Worm (Caenorhabditis elegans): ENCODE results near the gene K07E8.6.

- no peak for TF ChIP-seq ceh-13 (GFP tag; optimal IDR thresholded peaks at IDR 0.05)
- no peak for TF ChIP-seq flt-1 (GFP tag; IDR thresholded peaks at IDR 0.05)
- TF ChIP-seq tra-4 (tag; optimal IDR thresholded peaks at IDR 0.05), result no peak
- no peak for TF ChIP-seq hmg-4 (GFP tag; optimal IDR thresholded peaks at IDR 0.05)
- TF ChIP-seq scrt-1 (GFP tag; IDR thresholded peaks at IDR 0.05), result no peak
- TF ChIP-seq F13C5.2 (tag; optimal IDR thresholded peaks at IDR 0.05), result no peak
- TF ChIP-seq aly-1 (tag; optimal IDR thresholded peaks at IDR 0.05), result no peak
- no peak for TF ChIP-seq sea-1 (GFP tag; conservative IDR thresholded peaks at IDR 0.05)
- TF ChIP-seq B0310.2 (tag; optimal IDR thresholded peaks at IDR 0.05), result no peak
These were observed 12.0 kb upstream of the K07E8.6 start for ce11 chrII:651324-651723.

Data from whole organism, early embryonic.